Worm (Caenorhabditis elegans) whole organism, young adult: ENCODE measurements around the gene mltn-6.

Experiments used
- B0261.1 ChIP-seq: sonication (generic microtip); optimal IDR thresholded peaks from 2 replicates; lab custom pipeline; 2016; ENCODE audit warnings: mild to moderate bottlenecking, missing genetic modification characterization, moderate library complexity, missing compliant biosample characterization
- F10E7.11 ChIP-seq: sonication (generic microtip); optimal IDR thresholded peaks from 2 replicates; lab custom pipeline; 2017; ENCODE audit warnings: mild to moderate bottlenecking, missing genetic modification characterization, moderate library complexity, missing compliant biosample characterization
- F55B11.4 ChIP-seq: sonication (generic microtip); optimal IDR thresholded peaks from 2 replicates; lab custom pipeline; 2016; ENCODE audit warnings: missing compliant biosample characterization, missing genetic modification characterization, borderline replicate concordance; ENCODE audit not compliant: insufficient read depth
- F57A8.1 ChIP-seq: fragments of 200-800 bp; sonication (Bioruptor generic); optimal IDR thresholded peaks from 2 replicates; lab custom pipeline; 2018; ENCODE audit warnings: mild to moderate bottlenecking, missing genetic modification characterization, moderate library complexity, missing compliant biosample characterization
- K11D2.4 ChIP-seq: fragments of 200-800 bp; sonication (Bioruptor generic); IDR thresholded peaks from 2 replicates; pipeline ENCODE4 v1.3.6; 2022; ENCODE audit warnings: missing genetic modification reagents, missing genetic modification characterization, missing compliant biosample characterization
- T26A5.8 ChIP-seq: sonication (generic microtip); optimal IDR thresholded peaks from 2 replicates; lab custom pipeline; 2016; ENCODE audit warnings: missing genetic modification characterization, missing compliant biosample characterization
- Y67H2A.10 ChIP-seq: fragments of 200-800 bp; sonication (Bioruptor generic); conservative IDR thresholded peaks from 2 replicates; pipeline ENCODE4 v1.3.6; 2022; ENCODE audit warnings: missing genetic modification reagents, missing genetic modification characterization, missing compliant biosample characterization
- Y79H2A.3 ChIP-seq: fragments of 200-800 bp; sonication (Bioruptor generic); conservative IDR thresholded peaks from 2 replicates; pipeline ENCODE4 v1.3.6; 2022; ENCODE audit warnings: missing genetic modification reagents, missing genetic modification characterization, missing compliant biosample characterization
- akir-1 ChIP-seq: fragments of 200-800 bp; sonication (Bioruptor generic); optimal IDR thresholded peaks from 2 replicates; lab custom pipeline; 2018; ENCODE audit warnings: mild to moderate bottlenecking, missing genetic modification characterization, moderate library complexity, missing compliant biosample characterization
- ama-1 ChIP-seq, 3 experiments: fragments of 150-350 bp in 1 of 3; sonication (generic microtip) in 2 of 3; optimal IDR thresholded peaks; 2 replicates each; lab custom pipeline; 2014 to 2018; ENCODE audit warnings: missing biosample characterization in 2 of 3, missing genetic modification characterization in 2 of 3, missing genetic modification reagents in 2 of 3
- athp-1 ChIP-seq: sonication (generic microtip); optimal IDR thresholded peaks from 2 replicates; lab custom pipeline; 2017; ENCODE audit warnings: mild to moderate bottlenecking, missing genetic modification characterization, missing compliant biosample characterization
- attf-6 ChIP-seq: fragments of 200-800 bp; sonication (Bioruptor generic); IDR thresholded peaks from 2 replicates; pipeline ENCODE4 v1.3.6; 2022; ENCODE audit warnings: missing genetic modification reagents, missing genetic modification characterization, missing compliant biosample characterization
- bed-2 ChIP-seq: fragments of 200-800 bp; sonication (Bioruptor generic); IDR thresholded peaks from 2 replicates; pipeline ENCODE4 v1.3.6; 2022; ENCODE audit warnings: missing genetic modification reagents, missing genetic modification characterization, missing compliant biosample characterization
- ceh-58 ChIP-seq: fragments of 200-800 bp; sonication (Bioruptor generic); IDR thresholded peaks from 2 replicates; pipeline ENCODE4 v1.3.6; 2022; ENCODE audit warnings: missing genetic modification characterization, missing compliant biosample characterization
- die-1 ChIP-seq: sonication (generic microtip); optimal IDR thresholded peaks from 2 replicates; lab custom pipeline; 2016; ENCODE audit warnings: missing genotype, mild to moderate bottlenecking, missing genetic modification characterization, missing compliant biosample characterization
- egl-44 ChIP-seq: fragments of 200-800 bp; sonication (Bioruptor generic); IDR thresholded peaks from 2 replicates; pipeline ENCODE4 v1.3.6; 2022; ENCODE audit warnings: missing genetic modification reagents, missing genetic modification characterization, missing compliant biosample characterization
- egrh-3 ChIP-seq: fragments of 200-800 bp; sonication (Bioruptor generic); IDR thresholded peaks from 2 replicates; pipeline ENCODE4 v1.3.6; 2022; ENCODE audit warnings: missing genetic modification reagents, missing genetic modification characterization, missing compliant biosample characterization
- hlh-26 ChIP-seq: fragments of 200-800 bp; sonication (Bioruptor generic); conservative IDR thresholded peaks from 2 replicates; pipeline ENCODE4 v1.3.6; 2022; ENCODE audit warnings: missing genetic modification reagents, missing genetic modification characterization, missing compliant biosample characterization
- hrde-1 ChIP-seq: sonication (generic microtip); optimal IDR thresholded peaks from 2 replicates; lab custom pipeline; 2016; ENCODE audit warnings: missing genetic modification characterization, mild to moderate bottlenecking, missing compliant biosample characterization, moderate library complexity, missing genotype, missing genetic modification reagents, borderline replicate concordance
- hsf-1 ChIP-seq: fragments of 200-800 bp; sonication (Bioruptor generic); IDR thresholded peaks from 2 replicates; pipeline ENCODE4 v1.3.6; 2022; ENCODE audit warnings: missing genetic modification reagents, missing genetic modification characterization, missing compliant biosample characterization
- let-526 ChIP-seq: fragments of 200-800 bp; sonication (Bioruptor generic); IDR thresholded peaks from 2 replicates; pipeline ENCODE4 v1.3.6; 2022; ENCODE audit warnings: missing genetic modification reagents, missing genetic modification characterization, missing compliant biosample characterization
- madf-10 ChIP-seq: sonication (generic microtip); optimal IDR thresholded peaks from 2 replicates; lab custom pipeline; 2016; ENCODE audit warnings: mild to moderate bottlenecking, missing genetic modification characterization, missing compliant biosample characterization
- mel-28 ChIP-seq: sonication (generic microtip); optimal IDR thresholded peaks from 2 replicates; lab custom pipeline; 2016; ENCODE audit warnings: borderline replicate concordance, mild to moderate bottlenecking, missing genetic modification characterization, missing compliant biosample characterization
- nhr-120 ChIP-seq: fragments of 200-800 bp; sonication (Bioruptor generic); IDR thresholded peaks from 2 replicates; pipeline ENCODE4 v1.3.6; 2022; ENCODE audit warnings: missing genetic modification characterization, missing compliant biosample characterization
- nhr-80 ChIP-seq: sonication (generic microtip); optimal IDR thresholded peaks from 2 replicates; lab custom pipeline; 2016; ENCODE audit warnings: missing genetic modification characterization, missing compliant biosample characterization
- somi-1 ChIP-seq: fragments of 200-800 bp; sonication (Bioruptor generic); optimal IDR thresholded peaks from 2 replicates; lab custom pipeline; 2018; ENCODE audit warnings: mild to moderate bottlenecking, missing genetic modification characterization, missing compliant biosample characterization
- tbp1 ChIP-seq: fragments of 200-800 bp; sonication (Bioruptor generic); optimal IDR thresholded peaks from 2 replicates; lab custom pipeline; 2018; ENCODE audit warnings: mild to moderate bottlenecking, missing genetic modification characterization, missing compliant biosample characterization
- tbx-9 ChIP-seq: sonication (generic microtip); optimal IDR thresholded peaks from 2 replicates; lab custom pipeline; 2016; ENCODE audit warnings: borderline replicate concordance, missing genetic modification characterization, inconsistent platforms, missing compliant biosample characterization
- zfh-2 ChIP-seq: fragments of 200-800 bp; sonication (Bioruptor generic); conservative IDR thresholded peaks from 2 replicates; pipeline ENCODE4 v1.3.6; 2022; ENCODE audit warnings: missing genetic modification reagents, missing genetic modification characterization, missing compliant biosample characterization
- ztf-26 ChIP-seq: sonication (generic microtip); optimal IDR thresholded peaks from 2 replicates; lab custom pipeline; 2017; ENCODE audit warnings: missing genetic modification characterization, missing compliant biosample characterization

Gene mltn-6

ce11 chrV:356959-357702 is 7.6 kb upstream of the mltn-6 start (continued):
- TF ChIP-seq Y67H2A.10 (GFP tag; lab: Robert Waterston, UW) (no peak), F10E7.11 (tag; lab: Kevin White, UChicago) (no peak)
- TF ChIP-seq, all 124 proteins: peak for 3

- TF ChIP-seq egrh-3 (GFP tag; lab: Robert Waterston, UW) (peak; percentile 63; the same call in 1 of the 2 replicates), K11D2.4 (GFP tag; lab: Robert Waterston, UW) (no peak), nhr-120 (GFP tag; lab: Robert Waterston, UW) (no peak), zfh-2 (GFP tag; lab: Robert Waterston, UW) (peak; percentile 89), hlh-26 (GFP tag; lab: Robert Waterston, UW) (no peak)
Observed at ce11 chrV:358473-358872, 6.3 kb upstream of the mltn-6 start.

ce11 chrV:359466-359865 is 5.3 kb upstream of the mltn-6 start, which contains the start of gene T22H9.1:
T22H9.1 (plus strand) TSS chrV:359766.
- TF ChIP-seq mel-28 (tag; lab: Kevin White, UChicago) (no peak), egl-44 (GFP tag; lab: Robert Waterston, UW) (no peak), ceh-58 (GFP tag; lab: Robert Waterston, UW) (no peak), K11D2.4 (GFP tag; lab: Robert Waterston, UW) (no peak), akir-1 (GFP tag; lab: Kevin White, UChicago) (no peak), madf-10 (tag; lab: Kevin White, UChicago) (no peak), T26A5.8 (no peak), athp-1 (tag; lab: Kevin White, UChicago) (no peak), let-526 (no peak)

ce11 chrV:360068-360467 is 4.7 kb upstream of the mltn-6 start:
- no peak for TF ChIP-seq F57A8.1 (GFP tag; lab: Kevin White, UChicago)
- no peak for TF ChIP-seq hrde-1
- no peak for TF ChIP-seq hsf-1 (GFP tag; lab: Robert Waterston, UW)

ce11 chrV:361291-361690 is 3.5 kb upstream of the mltn-6 start:
- TF ChIP-seq tbp1 (no peak), die-1 (tag; lab: Kevin White, UChicago) (no peak), F55B11.4 (tag; lab: Kevin White, UChicago) (no peak), zfh-2 (GFP tag; lab: Robert Waterston, UW) (peak; percentile 41; the same call in 1 of the 2 replicates), B0261.1 (tag; lab: Kevin White, UChicago) (no peak), attf-6 (GFP tag; lab: Robert Waterston, UW) (no peak)
- TF ChIP-seq, all 124 proteins: peak for 1

ce11 chrV:370033-370432 is 5.3 kb downstream of the mltn-6 start, which contains the start of gene mltn-7:
mltn-7 (plus strand) TSS chrV:370333.
- no peak for TF ChIP-seq mel-28 (tag; lab: Kevin White, UChicago)

- TF ChIP-seq tbx-9 (tag; lab: Kevin White, UChicago) (no peak), ztf-26 (tag; lab: Kevin White, UChicago) (no peak), egrh-3 (GFP tag; lab: Robert Waterston, UW) (0 out of 2 replicates have a peak, but pooled peaks have one; percentile 17), nhr-80 (tag; lab: Kevin White, UChicago) (no peak), Y79H2A.3 (no peak), zfh-2 (GFP tag; lab: Robert Waterston, UW) (peak; percentile 80), ama-1 (optimal IDR thresholded peaks at IDR 0.05; lab: Kevin White, UChicago) (no peak), ama-1 (GFP tag; optimal IDR thresholded peaks at IDR 0.05; lab: Kevin White, UChicago) (no peak), somi-1 (no peak), bed-2 (no peak)
- TF ChIP-seq, all 124 proteins: peak for 2
Observed at ce11 chrV:373192-373591, 8.4 kb downstream of the mltn-6 start.
